Worm (Caenorhabditis elegans) whole organism, young adult: ENCODE results near the gene Y50D4C.5.
A peak's percentile ranks its signal among the peaks of the same experiment; 100 is the strongest.

Experiments used
- D2030.7 ChIP-seq: fragments of 200-800 bp; sonication (Bioruptor generic); IDR thresholded peaks from 2 replicates; pipeline ENCODE4 v1.3.6; 2022; ENCODE audit warnings: missing genetic modification reagents, missing genetic modification characterization, missing compliant biosample characterization
- F22D6.2 ChIP-seq: sonication (generic microtip); optimal IDR thresholded peaks from 2 replicates; lab custom pipeline; 2016; ENCODE audit warnings: mild to moderate bottlenecking, missing genetic modification characterization, missing compliant biosample characterization
- F37B4.10 ChIP-seq: fragments of 200-800 bp; sonication (Bioruptor generic); IDR thresholded peaks from 2 replicates; pipeline ENCODE4 v1.3.6; 2022; ENCODE audit warnings: missing genetic modification characterization, missing compliant biosample characterization
- F39B2.1 ChIP-seq: fragments of 200-800 bp; sonication (Bioruptor generic); IDR thresholded peaks from 2 replicates; pipeline ENCODE4 v1.3.6; 2022; ENCODE audit warnings: missing genetic modification reagents, missing genetic modification characterization, missing compliant biosample characterization
- T07F8.4 ChIP-seq: sonication (generic microtip); optimal IDR thresholded peaks from 2 replicates; lab custom pipeline; 2016; ENCODE audit warnings: mild to moderate bottlenecking, missing genetic modification characterization, moderate library complexity, missing compliant biosample characterization
- T26A5.8 ChIP-seq: sonication (generic microtip); optimal IDR thresholded peaks from 2 replicates; lab custom pipeline; 2016; ENCODE audit warnings: missing genetic modification characterization, missing compliant biosample characterization
- Y67H2A.10 ChIP-seq: fragments of 200-800 bp; sonication (Bioruptor generic); conservative IDR thresholded peaks from 2 replicates; pipeline ENCODE4 v1.3.6; 2022; ENCODE audit warnings: missing genetic modification reagents, missing genetic modification characterization, missing compliant biosample characterization
- Y79H2A.3 ChIP-seq: fragments of 200-800 bp; sonication (Bioruptor generic); conservative IDR thresholded peaks from 2 replicates; pipeline ENCODE4 v1.3.6; 2022; ENCODE audit warnings: missing genetic modification reagents, missing genetic modification characterization, missing compliant biosample characterization
- ZK185.1 ChIP-seq: sonication (generic microtip); optimal IDR thresholded peaks from 2 replicates; lab custom pipeline; 2016; ENCODE audit warnings: mild to moderate bottlenecking, missing genetic modification characterization, missing compliant biosample characterization; ENCODE audit not compliant: poor library complexity, severe bottlenecking
- akir-1 ChIP-seq: fragments of 200-800 bp; sonication (Bioruptor generic); optimal IDR thresholded peaks from 2 replicates; lab custom pipeline; 2018; ENCODE audit warnings: mild to moderate bottlenecking, missing genetic modification characterization, moderate library complexity, missing compliant biosample characterization
- aptf-2 ChIP-seq: fragments of 200-800 bp; sonication (Bioruptor generic); conservative IDR thresholded peaks from 2 replicates; pipeline ENCODE4 v1.3.6; 2022; ENCODE audit warnings: missing genetic modification reagents, missing genetic modification characterization, missing compliant biosample characterization
- attf-3 ChIP-seq: fragments of 200-800 bp; sonication (Bioruptor generic); conservative IDR thresholded peaks from 2 replicates; pipeline ENCODE4 v1.3.6; 2022; ENCODE audit warnings: missing genetic modification reagents, missing genetic modification characterization, missing compliant biosample characterization
- attf-6 ChIP-seq: fragments of 200-800 bp; sonication (Bioruptor generic); IDR thresholded peaks from 2 replicates; pipeline ENCODE4 v1.3.6; 2022; ENCODE audit warnings: missing genetic modification reagents, missing genetic modification characterization, missing compliant biosample characterization
- ccch-3 ChIP-seq: fragments of 200-800 bp; sonication (Bioruptor generic); optimal IDR thresholded peaks from 2 replicates; lab custom pipeline; 2018; ENCODE audit warnings: mild to moderate bottlenecking, missing genetic modification characterization, missing compliant biosample characterization
- cebp-1 ChIP-seq, 2 experiments: fragments of 200-800 bp in 1 of 2; sonication (Bioruptor generic) in 1 of 2; sonication (generic microtip) in 1 of 2; IDR thresholded peaks in 1 of 2; optimal IDR thresholded peaks in 1 of 2; 2 replicates each; pipeline versions ENCODE4 v1.3.6 to Lab custom; 2017 to 2022; ENCODE audit warnings: missing compliant biosample characterization in 2 of 2, missing genetic modification characterization in 2 of 2, mild to moderate bottlenecking in 1 of 2, missing genetic modification reagents in 1 of 2, moderate library complexity in 1 of 2
- ceh-100 ChIP-seq: fragments of 200-800 bp; sonication (Bioruptor generic); IDR thresholded peaks from 2 replicates; pipeline ENCODE4 v1.3.6; 2022; ENCODE audit warnings: missing genetic modification reagents, missing genetic modification characterization, missing compliant biosample characterization
- ceh-58 ChIP-seq: fragments of 200-800 bp; sonication (Bioruptor generic); IDR thresholded peaks from 2 replicates; pipeline ENCODE4 v1.3.6; 2022; ENCODE audit warnings: missing genetic modification characterization, missing compliant biosample characterization
- ceh-91 ChIP-seq: fragments of 200-800 bp; sonication (Bioruptor generic); IDR thresholded peaks from 2 replicates; pipeline ENCODE4 v1.3.6; 2022; ENCODE audit warnings: missing genetic modification reagents, missing genetic modification characterization, missing compliant biosample characterization
- chd-7 ChIP-seq: sonication (generic microtip); optimal IDR thresholded peaks from 2 replicates; lab custom pipeline; 2016; ENCODE audit warnings: mild to moderate bottlenecking, missing genetic modification characterization, moderate library complexity, missing compliant biosample characterization
- egl-18 ChIP-seq: fragments of 200-800 bp; sonication (Bioruptor generic); IDR thresholded peaks from 2 replicates; pipeline ENCODE4 v1.3.6; 2022; ENCODE audit warnings: missing genetic modification reagents, missing genetic modification characterization, missing compliant biosample characterization
- egrh-3 ChIP-seq: fragments of 200-800 bp; sonication (Bioruptor generic); IDR thresholded peaks from 2 replicates; pipeline ENCODE4 v1.3.6; 2022; ENCODE audit warnings: missing genetic modification reagents, missing genetic modification characterization, missing compliant biosample characterization
- ets-4 ChIP-seq: fragments of 200-800 bp; sonication (Bioruptor generic); optimal IDR thresholded peaks from 2 replicates; lab custom pipeline; 2018; ENCODE audit warnings: mild to moderate bottlenecking, missing genetic modification characterization, missing compliant biosample characterization
- hmg-1.2 ChIP-seq: fragments of 200-800 bp; sonication (Bioruptor generic); IDR thresholded peaks from 2 replicates; pipeline ENCODE4 v1.3.6; 2022; ENCODE audit warnings: missing genetic modification reagents, missing genetic modification characterization, missing compliant biosample characterization
- hmg-20 ChIP-seq: fragments of 200-800 bp; sonication (Bioruptor generic); IDR thresholded peaks from 2 replicates; pipeline ENCODE4 v1.3.6; 2022; ENCODE audit warnings: missing genetic modification reagents, missing genetic modification characterization, missing compliant biosample characterization
- let-607 ChIP-seq, 2 experiments: fragments of 200-800 bp in 1 of 2; sonication (Bioruptor generic) in 1 of 2; sonication (generic microtip) in 1 of 2; optimal IDR thresholded peaks; 2 replicates each; lab custom pipeline; 2016 to 2018; ENCODE audit warnings: mild to moderate bottlenecking in 2 of 2, missing compliant biosample characterization in 2 of 2, missing genetic modification characterization in 2 of 2, moderate library complexity in 2 of 2, missing genotype in 1 of 2
- lin-54 ChIP-seq: fragments of 200-800 bp; sonication (Bioruptor generic); optimal IDR thresholded peaks from 2 replicates; lab custom pipeline; 2018; ENCODE audit warnings: mild to moderate bottlenecking, missing genetic modification characterization, missing compliant biosample characterization
- lsl-1 ChIP-seq: fragments of 200-800 bp; sonication (Bioruptor generic); optimal IDR thresholded peaks from 2 replicates; lab custom pipeline; 2018; ENCODE audit warnings: mild to moderate bottlenecking, missing genetic modification characterization, moderate library complexity, missing compliant biosample characterization
- lsy-27 ChIP-seq: sonication (generic microtip); optimal IDR thresholded peaks from 2 replicates; lab custom pipeline; 2017; ENCODE audit warnings: missing genetic modification characterization, mild to moderate bottlenecking, missing compliant biosample characterization, antibody characterized with exemption, missing genotype, borderline replicate concordance; ENCODE audit not compliant: insufficient read depth
- mcd-1 ChIP-seq: fragments of 200-800 bp; sonication (Bioruptor generic); IDR thresholded peaks from 2 replicates; pipeline ENCODE4 v1.3.6; 2022; ENCODE audit warnings: missing genetic modification reagents, missing genetic modification characterization, missing compliant biosample characterization
- mel-28 ChIP-seq: sonication (generic microtip); optimal IDR thresholded peaks from 2 replicates; lab custom pipeline; 2016; ENCODE audit warnings: borderline replicate concordance, mild to moderate bottlenecking, missing genetic modification characterization, missing compliant biosample characterization
- mes-4 ChIP-seq: sonication (generic microtip); optimal IDR thresholded peaks from 2 replicates; lab custom pipeline; 2016; ENCODE audit warnings: missing genotype, missing genetic modification characterization, missing compliant biosample characterization
- rpc-1 ChIP-seq, 2 experiments: fragments of 150-350 bp in 1 of 2; sonication (generic microtip) in 1 of 2; optimal IDR thresholded peaks; 2 replicates each; lab custom pipeline; 2014 to 2018; ENCODE audit warnings: missing biosample characterization in 1 of 2, missing genetic modification characterization in 1 of 2, missing genetic modification reagents in 1 of 2, missing genotype in 1 of 2
- sdz-38 ChIP-seq: sonication (generic microtip); optimal IDR thresholded peaks from 2 replicates; lab custom pipeline; 2016; ENCODE audit warnings: missing genotype, missing genetic modification characterization, missing compliant biosample characterization
- sea-2 ChIP-seq: fragments of 200-800 bp; sonication (Bioruptor generic); IDR thresholded peaks from 2 replicates; pipeline ENCODE4 v1.3.6; 2022; ENCODE audit warnings: missing genetic modification characterization, missing compliant biosample characterization
- snpc-1.3 ChIP-seq: sonication (generic microtip); optimal IDR thresholded peaks from 2 replicates; lab custom pipeline; 2017; ENCODE audit warnings: missing genetic modification characterization, mild to moderate bottlenecking, missing compliant biosample characterization, antibody characterized with exemption, moderate library complexity, missing genotype, missing genetic modification reagents; ENCODE audit not compliant: insufficient read depth
- snpc-3.4 ChIP-seq: sonication (generic microtip); optimal IDR thresholded peaks from 2 replicates; lab custom pipeline; 2017; ENCODE audit warnings: missing genetic modification characterization, mild to moderate bottlenecking, missing compliant biosample characterization, antibody characterized with exemption, moderate library complexity, missing genotype, missing genetic modification reagents
- snpc-4 ChIP-seq, 5 experiments: fragments of 150-350 bp in 1 of 5; sonication (generic microtip) in 4 of 5; optimal IDR thresholded peaks; 2 replicates each; lab custom pipeline; 2014 to 2018; ENCODE audit warnings: missing genetic modification characterization in 5 of 5, missing biosample characterization in 3 of 5, antibody characterized with exemption in 2 of 5, mild to moderate bottlenecking in 2 of 5, missing compliant biosample characterization in 2 of 5, missing genotype in 2 of 5, moderate library complexity in 2 of 5, missing genetic modification reagents in 1 of 5
- somi-1 ChIP-seq: fragments of 200-800 bp; sonication (Bioruptor generic); optimal IDR thresholded peaks from 2 replicates; lab custom pipeline; 2018; ENCODE audit warnings: mild to moderate bottlenecking, missing genetic modification characterization, missing compliant biosample characterization
- sptf-2 ChIP-seq: fragments of 200-800 bp; sonication (Bioruptor generic); optimal IDR thresholded peaks from 2 replicates; lab custom pipeline; 2018; ENCODE audit warnings: mild to moderate bottlenecking, missing genetic modification characterization, missing compliant biosample characterization
- tbx-9 ChIP-seq: sonication (generic microtip); optimal IDR thresholded peaks from 2 replicates; lab custom pipeline; 2016; ENCODE audit warnings: borderline replicate concordance, missing genetic modification characterization, inconsistent platforms, missing compliant biosample characterization
- tlf-1 ChIP-seq: fragments of 200-800 bp; sonication (Bioruptor generic); optimal IDR thresholded peaks from 2 replicates; lab custom pipeline; 2018; ENCODE audit warnings: mild to moderate bottlenecking, missing genetic modification characterization, missing compliant biosample characterization
- unc-130 ChIP-seq: sonication (generic microtip); optimal IDR thresholded peaks from 2 replicates; lab custom pipeline; 2016; ENCODE audit warnings: missing genetic modification reagents, missing genetic modification characterization, missing compliant biosample characterization
- zim-3 ChIP-seq: sonication (generic microtip); optimal IDR thresholded peaks from 2 replicates; lab custom pipeline; 2017; ENCODE audit warnings: mild to moderate bottlenecking, missing genetic modification characterization, moderate library complexity, missing compliant biosample characterization
- ztf-26 ChIP-seq: sonication (generic microtip); optimal IDR thresholded peaks from 2 replicates; lab custom pipeline; 2017; ENCODE audit warnings: missing genetic modification characterization, missing compliant biosample characterization
- ztf-28 ChIP-seq: fragments of 200-800 bp; sonication (Bioruptor generic); IDR thresholded peaks from 2 replicates; pipeline ENCODE4 v1.3.6; 2022; ENCODE audit warnings: missing genetic modification reagents, missing genetic modification characterization, missing compliant biosample characterization
- ztf-3 ChIP-seq: fragments of 200-800 bp; sonication (Bioruptor generic); optimal IDR thresholded peaks from 2 replicates; lab custom pipeline; 2018; ENCODE audit warnings: mild to moderate bottlenecking, missing genetic modification characterization, missing compliant biosample characterization

Gene Y50D4C.5

DNA sequence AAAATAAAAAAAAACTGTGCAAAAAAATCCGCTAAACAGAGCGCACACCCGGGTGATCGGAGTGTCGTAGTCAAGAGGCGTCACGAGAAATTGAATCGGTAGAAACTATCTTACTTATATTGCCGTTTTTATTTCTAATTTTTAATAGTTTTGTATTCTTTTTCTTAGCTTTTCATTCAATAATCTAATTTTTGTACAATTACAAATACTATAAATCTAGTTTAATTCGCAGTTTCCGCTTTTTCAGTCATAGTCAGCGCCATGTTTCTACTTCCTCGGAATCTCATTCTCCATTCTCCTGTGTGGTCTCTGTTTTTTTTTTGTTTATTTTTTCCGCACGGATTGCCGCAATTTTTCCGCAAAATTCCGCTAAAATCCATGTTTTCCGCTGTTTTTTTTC is 282 bp upstream of the Y50D4C.5 start (continued):
- TF ChIP-seq attf-6 (GFP tag; lab: Robert Waterston, UW) (no peak), Y67H2A.10 (GFP tag; lab: Robert Waterston, UW) (no peak), hmg-1.2 (GFP tag; lab: Robert Waterston, UW) (no peak; the same call in 1 of the 2 replicates), chd-7 (no peak), D2030.7 (GFP tag; lab: Robert Waterston, UW) (peak; percentile 48; the same call in 1 of the 2 replicates), F39B2.1 (no peak), mes-4 (tag; lab: Kevin White, UChicago) (no peak), akir-1 (GFP tag; lab: Kevin White, UChicago) (no peak), sptf-2 (GFP tag; lab: Kevin White, UChicago) (no peak), ceh-58 (GFP tag; lab: Robert Waterston, UW) (no peak), zim-3 (tag; lab: Kevin White, UChicago) (no peak), Y79H2A.3 (no peak), tbx-9 (tag; lab: Kevin White, UChicago) (no peak), T26A5.8 (tag; lab: Kevin White, UChicago) (no peak), lsy-27 (tag; lab: Kevin White, UChicago) (no peak), F37B4.10 (no peak), egl-18 (GFP tag; lab: Robert Waterston, UW) (no peak), snpc-1.3 (no peak), F22D6.2 (tag; lab: Kevin White, UChicago) (no peak), ceh-100 (GFP tag; lab: Robert Waterston, UW) (peak; percentile 98), sdz-38 (no peak), lin-54 (GFP tag; lab: Kevin White, UChicago) (peak; percentile 19), unc-130 (GFP tag; lab: Kevin White, UChicago) (peak; percentile 69), mel-28 (no peak), ZK185.1 (tag; lab: Kevin White, UChicago) (no peak), sea-2 (GFP tag; lab: Robert Waterston, UW) (no peak), ceh-91 (no peak), ccch-3 (GFP tag; lab: Kevin White, UChicago) (no peak), ztf-3 (GFP tag; lab: Kevin White, UChicago) (no peak), tlf-1 (no peak), mcd-1 (peak; percentile 37; the same call in 1 of the 2 replicates), let-607 (tag; optimal IDR thresholded peaks at IDR 0.05; lab: Kevin White, UChicago) (no peak), snpc-3.4 (peak; percentile 45), lsl-1 (GFP tag; lab: Kevin White, UChicago) (peak; percentile 7), rpc-1 (optimal IDR thresholded peaks at IDR 0.05; lab: Kevin White, UChicago) (no peak), rpc-1 (tag; optimal IDR thresholded peaks at IDR 0.05; lab: Kevin White, UChicago) (no peak), snpc-4 (GFP tag; optimal IDR thresholded peaks at IDR 0.05; lab: Kevin White, UChicago) (no peak), snpc-4 (tag; optimal IDR thresholded peaks at IDR 0.05; lab: Kevin White, UChicago) (no peak), aptf-2 (GFP tag; lab: Robert Waterston, UW) (no peak), cebp-1 (GFP tag; IDR thresholded peaks at IDR 0.05; lab: Robert Waterston, UW) (no peak), cebp-1 (tag; optimal IDR thresholded peaks at IDR 0.05; lab: Kevin White, UChicago) (peak; percentile 40), ztf-26 (peak; percentile 4), T07F8.4 (tag; lab: Kevin White, UChicago) (no peak), attf-3 (GFP tag; lab: Robert Waterston, UW) (peak; percentile 99), ztf-28 (GFP tag; lab: Robert Waterston, UW) (peak; percentile 70; the same call in 1 of the 2 replicates), hmg-20 (no peak), somi-1 (GFP tag; lab: Kevin White, UChicago) (no peak), ets-4 (GFP tag; lab: Kevin White, UChicago) (no peak), egrh-3 (0 out of 2 replicates have a peak, but pooled peaks have one; percentile 10)
